Worm (Caenorhabditis elegans): Measurements from ENCODE around the gene rha-2.

DNA sequence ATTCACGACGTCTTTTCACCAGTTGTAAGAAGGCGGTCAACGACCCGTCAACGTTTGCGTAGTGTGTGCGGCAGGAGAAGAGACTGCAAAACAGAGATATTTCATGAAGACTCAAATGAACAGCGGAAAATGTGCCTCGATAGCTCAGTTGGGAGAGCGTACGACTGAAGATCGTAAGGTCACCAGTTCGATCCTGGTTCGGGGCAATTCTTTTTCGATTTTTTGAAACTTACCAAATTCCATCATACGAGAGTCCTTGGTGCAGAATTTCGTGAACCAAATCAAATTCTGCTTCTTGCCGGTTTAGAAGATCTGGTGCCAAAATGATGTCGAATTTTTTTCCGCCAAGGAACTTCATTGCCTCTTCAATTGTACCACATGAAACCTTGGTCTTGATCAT lies 38.6 kb upstream of the rha-2 start:
- TF ChIP-seq npax-4 (tag; optimal IDR thresholded peaks at IDR 0.05) (no peak), lin-11 (tag; optimal IDR thresholded peaks at IDR 0.05) (peak; percentile 12), pqm-1 (tag; optimal IDR thresholded peaks at IDR 0.05) (no peak)

Data from whole organism, late embryonic.